Fruit fly (Drosophila melanogaster): Measurements from ENCODE around the gene Ge-1.

Ge-1 gene

dm6 chr2L:11091111-11091510 lies 9.6 kb downstream of the Ge-1 start, which contains the start of gene Wdr59 (continued):
- TF ChIP-seq Taf1 (GFP tag; IDR thresholded peaks at IDR 0.05) = no peak
- peak; percentile 64 for TF ChIP-seq Max (GFP tag; optimal IDR thresholded peaks at IDR 0.05)
- no peak for TF ChIP-seq CG8478 (optimal IDR thresholded peaks at IDR 0.05)
- TF ChIP-seq dm (GFP tag; optimal IDR thresholded peaks at IDR 0.05) = no peak
- no peak for TF ChIP-seq tll (GFP tag; optimal IDR thresholded peaks at IDR 0.05)
- no peak for TF ChIP-seq CG15073 (GFP tag; optimal IDR thresholded peaks at IDR 0.05)
- TF ChIP-seq gsb (GFP tag; IDR thresholded peaks at IDR 0.05) = no peak
- TF ChIP-seq Hsf (GFP tag; optimal IDR thresholded peaks at IDR 0.05) = peak; percentile 48
- no peak for TF ChIP-seq CG43689 (GFP tag; IDR thresholded peaks at IDR 0.05)
- TF ChIP-seq CG31365 (tag; optimal IDR thresholded peaks at IDR 0.05) = no peak
- no peak for TF ChIP-seq sisA (GFP tag; IDR thresholded peaks at IDR 0.05)
- TF ChIP-seq gem (tag; optimal IDR thresholded peaks at IDR 0.05) = no peak
- no peak for TF ChIP-seq CG8281 (tag; optimal IDR thresholded peaks at IDR 0.05)
- peak; percentile 22 to 50 for TF ChIP-seq dpn (GFP tag; optimal IDR thresholded peaks at IDR 0.05)
- 0 out of 2 replicates have a peak, but pooled peaks have one; percentile 10 for TF ChIP-seq CG7372 (GFP tag; IDR thresholded peaks at IDR 0.05)
- TF ChIP-seq nau (GFP tag; optimal IDR thresholded peaks at IDR 0.05) = no peak
- peak; percentile 33 for TF ChIP-seq CG15696 (tag; optimal IDR thresholded peaks at IDR 0.05)
- peak; percentile 34; the same call in 1 of the 2 replicates for TF ChIP-seq nerfin-2 (GFP tag; IDR thresholded peaks at IDR 0.05; ENCODE audit: partially characterized antibody)
- peak in 1 of 2 experiments; percentile 11 for TF ChIP-seq Hr51 (GFP tag; optimal IDR thresholded peaks at IDR 0.05)
- TF ChIP-seq CG8765 (GFP tag; IDR thresholded peaks at IDR 0.05) = no peak
- TF ChIP-seq CG8290 (GFP tag; optimal IDR thresholded peaks at IDR 0.05) = peak; percentile 28
- no peak for TF ChIP-seq CG8290 (tag; optimal IDR thresholded peaks at IDR 0.05)
- TF ChIP-seq Deaf1 (tag; optimal IDR thresholded peaks at IDR 0.05) = no peak
- no peak for TF ChIP-seq ara (GFP tag; IDR thresholded peaks at IDR 0.05)
- TF ChIP-seq CG17802 (tag; optimal IDR thresholded peaks at IDR 0.05) = no peak
- TF ChIP-seq CkIIα-i1 (GFP tag; IDR thresholded peaks at IDR 0.05) = no peak
- no peak for TF ChIP-seq CG6854 (GFP tag; optimal IDR thresholded peaks at IDR 0.05)
- TF ChIP-seq CG16779 (GFP tag; IDR thresholded peaks at IDR 0.05) = no peak
- TF ChIP-seq pan (optimal IDR thresholded peaks at IDR 0.05) = no peak
- TF ChIP-seq pan (GFP tag; optimal IDR thresholded peaks at IDR 0.05 in 1 of 2, IDR thresholded peaks at IDR 0.05 in 1 of 2) = peak in 1 of 2 experiments; percentile 25
- no peak for TF ChIP-seq Mrtf (GFP tag; IDR thresholded peaks at IDR 0.05)
- TF ChIP-seq sob (GFP tag; IDR thresholded peaks at IDR 0.05) = no peak; the same call in 1 of the 2 replicates
- no peak for TF ChIP-seq mirr (GFP tag; optimal IDR thresholded peaks at IDR 0.05)
- no peak for TF ChIP-seq Ada2b (GFP tag; IDR thresholded peaks at IDR 0.05)
- TF ChIP-seq MTF-1 (GFP tag; optimal IDR thresholded peaks at IDR 0.05; ENCODE audit: borderline replicate concordance) = no peak
- no peak for TF ChIP-seq fu2 (GFP tag; optimal IDR thresholded peaks at IDR 0.05)
- no peak for TF ChIP-seq Hr39 (optimal IDR thresholded peaks at IDR 0.05)
- no peak for TF ChIP-seq toy (GFP tag; IDR thresholded peaks at IDR 0.05)
- no peak for TF ChIP-seq Antp (GFP tag; optimal IDR thresholded peaks at IDR 0.05)
- TF ChIP-seq crc (GFP tag; optimal IDR thresholded peaks at IDR 0.05) = no peak
- TF ChIP-seq ken (GFP tag; IDR thresholded peaks at IDR 0.05) = no peak
- no peak for TF ChIP-seq CHES-1-like (GFP tag; optimal IDR thresholded peaks at IDR 0.05)
- TF ChIP-seq bab2 (GFP tag; optimal IDR thresholded peaks at IDR 0.05) = no peak
- no peak for TF ChIP-seq H15 (GFP tag; IDR thresholded peaks at IDR 0.05)
- no peak for TF ChIP-seq ewg (GFP tag; optimal IDR thresholded peaks at IDR 0.05)
- no peak for TF ChIP-seq ase (GFP tag; IDR thresholded peaks at IDR 0.05)
- no peak for TF ChIP-seq CG18011 (GFP tag; optimal IDR thresholded peaks at IDR 0.05)
- TF ChIP-seq ssp (GFP tag; IDR thresholded peaks at IDR 0.05) = 0 out of 2 replicates have a peak, but pooled peaks have one; percentile 13
- no peak for TF ChIP-seq gcm (GFP tag; optimal IDR thresholded peaks at IDR 0.05)
- TF ChIP-seq CG12219 (GFP tag; optimal IDR thresholded peaks at IDR 0.05) = no peak
- TF ChIP-seq zfh1 (GFP tag; IDR thresholded peaks at IDR 0.05) = peak; percentile 52; the same call in 2 of the 3 replicates
- TF ChIP-seq HLH54F (GFP tag; optimal IDR thresholded peaks at IDR 0.05) = no peak
- peak; percentile 31; the same call in 1 of the 2 replicates for TF ChIP-seq CG32772 (GFP tag; IDR thresholded peaks at IDR 0.05)

All from whole organism, embryonic.